Fruit fly (Drosophila melanogaster): ENCODE data around the gene bc10.
A peak's percentile ranks its signal among the peaks of the same experiment; 100 is the strongest.

bc10 gene

DNA sequence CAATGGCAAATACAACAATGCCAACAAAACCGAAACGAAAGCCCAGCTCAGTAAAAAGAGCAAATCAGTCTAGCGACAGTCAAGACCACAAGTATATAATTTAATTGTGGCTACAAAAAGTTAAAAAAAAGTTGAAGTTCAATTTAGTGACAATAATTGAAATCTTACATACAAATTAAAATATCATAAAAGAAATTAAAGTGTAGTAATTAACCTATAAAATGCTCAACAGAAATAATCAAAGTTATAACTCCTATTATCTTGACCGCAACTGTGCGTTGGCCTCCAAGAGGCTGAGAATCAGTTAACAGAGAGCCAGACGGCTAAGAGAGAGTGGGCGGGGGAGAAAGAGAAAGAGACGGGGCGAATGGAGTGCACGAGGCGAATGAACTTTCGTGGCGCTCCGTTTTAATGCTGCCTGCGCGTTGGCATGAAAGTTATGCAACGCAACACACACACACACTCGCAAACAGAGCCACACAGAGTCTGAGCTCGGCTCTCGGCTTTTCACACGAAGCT lies 46.8 kb downstream of the bc10 start (continued):
- TF ChIP-seq zen2 (GFP tag; IDR thresholded peaks at IDR 0.05; ENCODE audit: partially characterized antibody) (no peak), unpg (GFP tag; optimal IDR thresholded peaks at IDR 0.05) (peak; percentile 92), Bdp1 (GFP tag; optimal IDR thresholded peaks at IDR 0.05) (no peak), al (GFP tag; IDR thresholded peaks at IDR 0.05) (0 out of 2 replicates have a peak, but pooled peaks have one; percentile 8), CG32767 (GFP tag; IDR thresholded peaks at IDR 0.05) (peak; percentile 66), Sry-δ (GFP tag; optimal IDR thresholded peaks at IDR 0.05) (peak; percentile 5), CG2875 (GFP tag; optimal IDR thresholded peaks at IDR 0.05) (peak; percentile 83), Kr (GFP tag; optimal IDR thresholded peaks at IDR 0.05) (no peak), CG11247 (GFP tag; IDR thresholded peaks at IDR 0.05) (0 out of 2 replicates have a peak, but pooled peaks have one; percentile 6), HHEX (GFP tag; optimal IDR thresholded peaks at IDR 0.05) (peak; percentile 63), tll (GFP tag; optimal IDR thresholded peaks at IDR 0.05) (no peak), Atf3 (GFP tag; optimal IDR thresholded peaks at IDR 0.05) (no peak), Meics (GFP tag; optimal IDR thresholded peaks at IDR 0.05) (peak; percentile 60), Abd-B (GFP tag; optimal IDR thresholded peaks at IDR 0.05) (peak; percentile 63), wor (GFP tag; IDR thresholded peaks at IDR 0.05) (peak; percentile 65), Eip74EF (GFP tag; optimal IDR thresholded peaks at IDR 0.05) (peak in 1 of 2 experiments; percentile 89), pb (GFP tag; optimal IDR thresholded peaks at IDR 0.05) (no peak), CG31224 (GFP tag; IDR thresholded peaks at IDR 0.05) (no peak; the same call in none of the 2 replicates), repo (GFP tag; optimal IDR thresholded peaks at IDR 0.05) (no peak), ash1 (GFP tag; optimal IDR thresholded peaks at IDR 0.05) (no peak), dmrt11E (tag; optimal IDR thresholded peaks at IDR 0.05) (peak; percentile 86), inv (GFP tag; IDR thresholded peaks at IDR 0.05; ENCODE audit: partially characterized antibody) (no peak), sr (GFP tag; IDR thresholded peaks at IDR 0.05) (0 out of 3 replicates have a peak, but pooled peaks have one; percentile 26), Ravus (GFP tag; IDR thresholded peaks at IDR 0.05) (peak; percentile 7; the same call in 1 of the 2 replicates), CG1024 (GFP tag; IDR thresholded peaks at IDR 0.05) (peak; percentile 60), sc (optimal IDR thresholded peaks at IDR 0.05) (no peak), sc (GFP tag; optimal IDR thresholded peaks at IDR 0.05) (peak; percentile 70), org-1 (GFP tag; optimal IDR thresholded peaks at IDR 0.05) (peak; percentile 65), Dip3 (GFP tag; optimal IDR thresholded peaks at IDR 0.05) (peak; percentile 23), Hand (GFP tag; optimal IDR thresholded peaks at IDR 0.05) (no peak), HLH3B (GFP tag; IDR thresholded peaks at IDR 0.05) (peak; percentile 83), CG3281 (GFP tag; optimal IDR thresholded peaks at IDR 0.05) (no peak), CG1233 (GFP tag; optimal IDR thresholded peaks at IDR 0.05) (peak; percentile 76), hbn (GFP tag; IDR thresholded peaks at IDR 0.05; ENCODE audit: partially characterized antibody) (no peak), HLHmδ (GFP tag; optimal IDR thresholded peaks at IDR 0.05) (no peak), CG7987 (GFP tag; optimal IDR thresholded peaks at IDR 0.05) (peak; percentile 24), CG4424 (GFP tag; optimal IDR thresholded peaks at IDR 0.05) (peak; percentile 87), chinmo (GFP tag; IDR thresholded peaks at IDR 0.05; ENCODE audit: partially characterized antibody) (0 out of 4 replicates have a peak, but pooled peaks have one; percentile 67), Asciz (GFP tag; optimal IDR thresholded peaks at IDR 0.05) (peak; percentile 83), CG3847 (GFP tag; IDR thresholded peaks at IDR 0.05) (peak; percentile 47), crol (GFP tag; IDR thresholded peaks at IDR 0.05) (no peak), croc (GFP tag; conservative IDR thresholded peaks at IDR 0.05) (peak; percentile 78), CG8089 (GFP tag; optimal IDR thresholded peaks at IDR 0.05) (peak; percentile 29), tin (GFP tag; optimal IDR thresholded peaks at IDR 0.05) (peak; percentile 72), CG12104 (GFP tag; optimal IDR thresholded peaks at IDR 0.05) (peak; percentile 41), tna (GFP tag; IDR thresholded peaks at IDR 0.05; ENCODE audit: partially characterized antibody) (no peak), CG7372 (GFP tag; IDR thresholded peaks at IDR 0.05) (0 out of 2 replicates have a peak, but pooled peaks have one; percentile 36), CG10147 (GFP tag; optimal IDR thresholded peaks at IDR 0.05) (peak; percentile 72), hkb (optimal IDR thresholded peaks at IDR 0.05) (no peak), hkb (GFP tag; IDR thresholded peaks at IDR 0.05) (peak; percentile 88)
